Fruit fly (Drosophila melanogaster) Kc167 (cell line): ENCODE measurements around the gene CG11085.

ENCODE experiments used
- Sin3A ChIP-seq: fragments of >200 bp; optimal IDR thresholded peaks from 2 replicates; lab custom pipeline; 2018; ENCODE audit warnings: missing external identifiers
- h ChIP-seq: fragments of >200 bp; optimal IDR thresholded peaks from 3 replicates; lab custom pipeline; 2018; ENCODE audit warnings: missing external identifiers
- psq ChIP-seq: fragments of >200 bp; optimal IDR thresholded peaks from 2 replicates; lab custom pipeline; 2017; ENCODE audit warnings: missing external identifiers

DNA sequence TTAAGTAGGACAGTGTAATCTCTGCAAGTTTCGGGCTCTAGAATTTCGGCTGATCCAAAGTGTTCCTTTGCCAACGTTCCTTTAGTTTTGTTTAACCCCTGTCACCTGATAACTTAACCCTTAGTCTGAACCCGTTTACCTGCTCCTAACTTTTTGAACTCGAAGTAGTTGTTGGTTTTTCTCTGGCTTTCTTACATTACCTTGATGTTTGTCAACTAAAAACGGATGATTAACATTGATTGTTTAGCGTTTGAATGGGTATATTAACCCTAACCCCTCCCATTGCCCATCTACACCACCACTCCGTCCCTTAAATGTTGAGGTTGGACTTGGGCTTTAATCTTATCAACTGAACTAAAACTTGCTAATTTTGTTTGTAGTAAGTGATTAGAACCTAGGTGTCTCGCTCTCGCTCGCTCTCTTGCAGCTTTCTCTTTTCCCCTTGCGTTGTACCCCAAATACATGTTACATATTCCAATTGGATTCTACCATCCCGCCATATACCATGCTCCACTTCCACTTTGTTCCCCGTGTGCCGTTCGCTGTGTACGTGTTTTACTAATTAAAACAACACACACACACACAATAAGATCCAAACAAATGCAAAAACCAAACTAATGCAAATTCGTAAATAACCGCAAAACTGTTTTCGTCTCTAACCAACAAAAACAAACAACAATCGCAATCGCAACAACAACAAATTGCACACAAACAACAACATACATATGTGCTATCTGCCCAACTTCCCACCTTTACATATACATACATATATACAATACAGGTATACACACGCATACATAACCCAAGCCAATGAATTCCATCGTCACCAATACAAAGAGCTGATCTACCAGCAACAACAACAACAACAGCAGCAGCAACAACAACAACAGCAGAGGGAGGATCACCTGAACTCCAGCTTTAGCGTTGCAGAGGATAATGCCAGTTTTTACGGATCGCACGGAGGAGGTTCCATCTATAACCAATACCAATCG, 15.0 kb upstream of the CG11085 start:
- no peak for TF ChIP-seq psq (lab: Kevin White, UChicago)
- TF ChIP-seq h (lab: Kevin White, UChicago): no peak
- no peak for TF ChIP-seq Sin3A (lab: Kevin White, UChicago)
